Worm (Caenorhabditis elegans): Measurements from ENCODE around the gene C18D1.2.

Gene C18D1.2

DNA sequence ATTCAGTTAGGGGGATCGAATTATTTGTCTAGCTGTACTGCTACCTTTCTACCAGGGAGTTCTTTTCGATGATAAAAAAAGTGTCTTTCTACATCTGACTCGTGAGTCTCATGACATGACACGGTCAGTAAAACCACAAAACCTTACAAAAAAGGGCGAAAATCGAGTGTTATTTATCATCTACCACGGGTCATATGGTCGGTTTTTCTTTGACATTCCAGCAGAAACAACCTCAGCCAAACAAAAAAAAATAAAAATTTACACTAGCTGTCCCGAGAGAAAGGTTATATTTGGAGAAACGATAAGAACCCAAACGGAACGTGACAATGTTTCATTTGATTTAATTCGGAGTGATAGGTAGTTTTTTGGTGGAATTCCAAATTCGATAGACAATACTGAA lies 37.1 kb upstream of the C18D1.2 start:
- TF ChIP-seq swsn-7 (tag; optimal IDR thresholded peaks at IDR 0.05) (no peak), nhr-11 (tag; optimal IDR thresholded peaks at IDR 0.05) (no peak), efl-1 (optimal IDR thresholded peaks at IDR 0.05) (no peak), efl-1 (GFP tag; optimal IDR thresholded peaks at IDR 0.05 in 1 of 2) (peak in 1 of 2 experiments; percentile 86), nhr-20 (tag; optimal IDR thresholded peaks at IDR 0.05) (peak; percentile 64), mef-2 (tag; optimal IDR thresholded peaks at IDR 0.05) (no peak), mdl-1 (tag; optimal IDR thresholded peaks at IDR 0.05) (peak in 1 of 2 experiments; percentile 60), snu-23 (GFP tag; optimal IDR thresholded peaks at IDR 0.05) (peak; percentile 43), nhr-90 (tag; optimal IDR thresholded peaks at IDR 0.05; ENCODE audit: poor library complexity) (no peak), tbx-2 (tag; optimal IDR thresholded peaks at IDR 0.05) (peak; percentile 45), ets-5 (GFP tag; IDR thresholded peaks at IDR 0.05) (no peak), nhr-85 (tag) (peak; percentile 77), nhr-28 (tag; optimal IDR thresholded peaks at IDR 0.05) (no peak), lsy-2 (tag; optimal IDR thresholded peaks at IDR 0.05) (peak in 1 of 2 experiments; percentile 66), blmp-1 (tag; optimal IDR thresholded peaks at IDR 0.05) (peak; percentile 56), elt-3 (tag; optimal IDR thresholded peaks at IDR 0.05) (peak in 2 of 6 experiments; percentile 52 to 60), nhr-71 (tag; optimal IDR thresholded peaks at IDR 0.05) (peak; percentile 49), lin-35 (GFP tag; optimal IDR thresholded peaks at IDR 0.05) (peak in 1 of 2 experiments; percentile 70), lin-14 (GFP tag; optimal IDR thresholded peaks at IDR 0.05) (peak; percentile 41), skn-1 (tag; optimal IDR thresholded peaks at IDR 0.05) (peak; percentile 29), ama-1 (optimal IDR thresholded peaks at IDR 0.05) (peak; percentile 0), hlh-4 (tag; optimal IDR thresholded peaks at IDR 0.05) (no peak)

DNA sequence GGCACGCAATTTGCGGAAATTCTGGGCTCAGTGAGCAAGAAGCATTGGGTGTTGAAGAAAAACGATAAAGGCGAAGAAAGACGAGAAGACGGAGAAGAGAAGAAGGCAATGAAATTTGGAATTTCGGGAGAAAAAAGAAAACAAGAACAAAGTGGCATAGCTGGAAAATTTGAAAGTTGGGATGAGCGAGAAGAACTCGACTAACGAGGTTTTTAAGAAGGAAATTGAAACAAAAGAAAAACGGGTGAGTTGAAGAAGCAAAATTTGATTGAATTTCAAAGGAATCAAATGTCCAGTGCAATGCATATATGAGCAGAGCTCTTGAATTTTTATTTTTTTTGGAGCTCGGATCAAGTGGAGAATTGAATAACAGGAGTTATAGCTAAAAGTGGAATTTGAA lies 35.0 kb upstream of the C18D1.2 start:
- peak; percentile 82 for TF ChIP-seq fkh-10 (GFP tag; optimal IDR thresholded peaks at IDR 0.05)
- peak; percentile 31 for TF ChIP-seq lin-14 (GFP tag; optimal IDR thresholded peaks at IDR 0.05)
- no peak for TF ChIP-seq lin-15B (tag; optimal IDR thresholded peaks at IDR 0.05)

DNA sequence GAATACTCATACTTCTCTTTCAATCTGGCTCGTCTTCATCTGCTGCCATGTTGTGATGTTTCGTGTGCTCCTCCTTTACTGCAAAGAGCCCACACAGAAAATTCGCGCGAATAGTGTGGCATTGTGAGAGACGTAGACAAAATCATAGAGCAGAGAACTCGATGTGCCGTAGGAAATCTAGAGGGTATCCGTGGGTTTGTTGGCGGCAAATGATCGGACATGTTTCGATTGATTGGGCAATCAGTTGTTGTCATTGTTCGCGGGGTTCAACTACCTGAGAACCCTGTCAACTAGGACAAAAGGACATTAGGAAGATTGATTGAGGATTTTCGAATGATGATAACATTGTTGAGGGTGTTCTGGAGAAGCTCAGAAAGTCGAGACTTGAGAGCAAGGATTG lies 31.7 kb upstream of the C18D1.2 start:
- TF ChIP-seq C16A3.4 (tag; optimal IDR thresholded peaks at IDR 0.05) (no peak), nhr-76 (tag; optimal IDR thresholded peaks at IDR 0.05) (no peak), nhr-20 (tag; optimal IDR thresholded peaks at IDR 0.05) (no peak), Y116A8C.19 (tag; optimal IDR thresholded peaks at IDR 0.05; ENCODE audit: borderline replicate concordance) (no peak), lir-3 (tag; optimal IDR thresholded peaks at IDR 0.05; ENCODE audit: poor library complexity) (no peak), dsc-1 (tag; optimal IDR thresholded peaks at IDR 0.05) (peak; percentile 24), nhr-47 (tag; optimal IDR thresholded peaks at IDR 0.05) (no peak), lin-15B (tag; optimal IDR thresholded peaks at IDR 0.05) (no peak), mep-1 (tag; optimal IDR thresholded peaks at IDR 0.05) (no peak), nhr-85 (tag) (no peak), elt-2 (tag; optimal IDR thresholded peaks at IDR 0.05) (no peak), ceh-90 (tag; optimal IDR thresholded peaks at IDR 0.05) (no peak), dpl-1 (GFP tag; optimal IDR thresholded peaks at IDR 0.05) (no peak), irx-1 (tag; optimal IDR thresholded peaks at IDR 0.05) (no peak), nhr-19 (GFP tag; conservative IDR thresholded peaks at IDR 0.05) (no peak), ceh-82 (tag; optimal IDR thresholded peaks at IDR 0.05) (no peak), sptf-1 (tag; optimal IDR thresholded peaks at IDR 0.05) (no peak), lin-35 (GFP tag; optimal IDR thresholded peaks at IDR 0.05) (no peak), lin-13 (GFP tag; optimal IDR thresholded peaks at IDR 0.05) (no peak), ceh-88 (GFP tag; IDR thresholded peaks at IDR 0.05) (no peak), ztf-4 (tag; optimal IDR thresholded peaks at IDR 0.05) (no peak), snpc-4 (tag; optimal IDR thresholded peaks at IDR 0.05) (no peak), skn-1 (tag; optimal IDR thresholded peaks at IDR 0.05) (no peak), nhr-11 (tag; optimal IDR thresholded peaks at IDR 0.05) (no peak), mab-9 (GFP tag; IDR thresholded peaks at IDR 0.05) (no peak), fkh-10 (GFP tag; optimal IDR thresholded peaks at IDR 0.05) (no peak), nhr-71 (tag; optimal IDR thresholded peaks at IDR 0.05) (peak; percentile 4), ceh-8 (GFP tag; optimal IDR thresholded peaks at IDR 0.05) (no peak), pax-3 (tag; optimal IDR thresholded peaks at IDR 0.05) (no peak), nhr-237 (tag; optimal IDR thresholded peaks at IDR 0.05) (no peak), lin-14 (GFP tag; optimal IDR thresholded peaks at IDR 0.05) (peak; percentile 65), lsy-2 (tag; optimal IDR thresholded peaks at IDR 0.05) (peak in 1 of 2 experiments; percentile 6), swsn-7 (tag; optimal IDR thresholded peaks at IDR 0.05) (no peak), isw-1 (GFP tag; IDR thresholded peaks at IDR 0.05) (no peak), rnt-1 (tag; optimal IDR thresholded peaks at IDR 0.05) (peak; percentile 27), pqm-1 (tag; optimal IDR thresholded peaks at IDR 0.05) (no peak), unc-62 (GFP tag; optimal IDR thresholded peaks at IDR 0.05) (no peak)
